Worm (Caenorhabditis elegans) whole organism, late embryonic: ENCODE data around the gene F42C5.5.

Experiments
- che-1 ChIP-seq: sonication (generic microtip); optimal IDR thresholded peaks from 2 replicates; lab custom pipeline; 2016; ENCODE audit warnings: mild to moderate bottlenecking, missing genetic modification characterization, missing compliant biosample characterization
- hlh-15 ChIP-seq: sonication (generic microtip); optimal IDR thresholded peaks from 2 replicates; lab custom pipeline; 2016; ENCODE audit warnings: missing genetic modification characterization, missing compliant biosample characterization
- odd-2 ChIP-seq: sonication (generic microtip); optimal IDR thresholded peaks from 2 replicates; lab custom pipeline; 2017; ENCODE audit warnings: antibody characterized with exemption, mild to moderate bottlenecking, missing genetic modification characterization, missing compliant biosample characterization
- pha-4 ChIP-seq: fragments of 150-350 bp; optimal IDR thresholded peaks from 2 replicates; lab custom pipeline; 2018; ENCODE audit warnings: missing biosample characterization, missing genetic modification reagents, missing genetic modification characterization
- tbx-7 ChIP-seq: sonication (generic microtip); optimal IDR thresholded peaks from 2 replicates; lab custom pipeline; 2016; ENCODE audit warnings: missing genotype, missing genetic modification characterization, missing compliant biosample characterization

DNA sequence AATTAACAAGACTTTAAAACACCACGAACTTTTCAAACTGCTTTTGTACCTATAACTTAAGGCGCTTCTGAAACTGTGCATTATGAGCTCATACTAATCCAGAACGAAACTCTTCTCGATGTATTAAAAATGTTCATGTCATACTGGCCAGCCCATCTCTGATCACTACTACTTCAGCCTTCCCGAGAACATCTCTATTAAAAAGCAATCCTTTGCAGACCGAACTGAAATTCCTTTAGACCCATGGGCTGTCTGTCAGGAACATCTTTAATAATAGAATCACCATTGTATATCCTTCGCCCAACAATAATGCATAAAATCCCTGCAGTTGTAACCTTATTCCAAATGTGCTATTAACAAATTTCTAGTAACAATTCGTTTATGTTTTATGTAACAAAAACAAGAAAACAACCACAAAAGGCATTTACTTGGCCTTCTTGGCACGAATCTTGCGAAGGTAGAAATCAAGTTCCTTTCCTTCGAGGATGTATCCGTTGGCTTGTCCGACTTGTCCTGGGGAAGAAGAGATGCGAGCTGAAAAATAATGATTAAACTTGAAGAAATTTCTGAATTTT is 18.7 kb upstream of the F42C5.5 start:
- TF ChIP-seq hlh-15 (tag; lab: Kevin White, UChicago): no peak
- no peak for TF ChIP-seq tbx-7 (tag; lab: Kevin White, UChicago)
- TF ChIP-seq che-1 (tag; lab: Kevin White, UChicago): no peak
- no peak for TF ChIP-seq odd-2
- no peak for TF ChIP-seq pha-4 (tag; lab: Kevin White, UChicago)
